Fruit fly (Drosophila melanogaster) whole organism, adult: ENCODE data around the gene Prosbeta2R2.
A peak's percentile ranks its signal among the peaks of the same experiment; 100 is the strongest.

Experiments used
- CG11617 ChIP-seq: fragments of 200-800 bp; sonication (Bioruptor generic); optimal IDR thresholded peaks from 2 replicates; lab custom pipeline; 2017; ENCODE audit warnings: mild to moderate bottlenecking, missing biosample characterization, missing genetic modification reagents, missing genetic modification characterization
- CG12768 ChIP-seq: fragments of 200-800 bp; sonication (Bioruptor generic); optimal IDR thresholded peaks from 2 replicates; lab custom pipeline; 2017; ENCODE audit warnings: missing biosample characterization, missing genetic modification characterization, mild to moderate bottlenecking, moderate library complexity, missing genetic modification reagents
- CG14711 ChIP-seq: fragments of 200-800 bp; sonication (Bioruptor generic); optimal IDR thresholded peaks from 2 replicates; lab custom pipeline; 2018; ENCODE audit warnings: missing biosample characterization, mild to moderate bottlenecking, missing genetic modification characterization, moderate library complexity
- CG1620 ChIP-seq: fragments of 200-800 bp; sonication (Bioruptor generic); optimal IDR thresholded peaks from 2 replicates; lab custom pipeline; 2016; ENCODE audit warnings: missing biosample characterization, missing genetic modification characterization
- CG33017 ChIP-seq: fragments of 200-800 bp; sonication (Bioruptor generic); optimal IDR thresholded peaks from 2 replicates; lab custom pipeline; 2018; ENCODE audit warnings: missing biosample characterization, mild to moderate bottlenecking, missing genetic modification characterization, moderate library complexity
- CG5204 ChIP-seq: fragments of 200-800 bp; sonication (Bioruptor generic); optimal IDR thresholded peaks from 2 replicates; lab custom pipeline; 2016; ENCODE audit warnings: missing biosample characterization, missing genetic modification characterization
- CG7045 ChIP-seq: fragments of 200-800 bp; sonication (Bioruptor generic); optimal IDR thresholded peaks from 2 replicates; lab custom pipeline; 2017; ENCODE audit warnings: missing biosample characterization, mild to moderate bottlenecking, missing genetic modification characterization
- CG7101 ChIP-seq: fragments of 200-800 bp; sonication (Bioruptor generic); optimal IDR thresholded peaks from 2 replicates; lab custom pipeline; 2018; ENCODE audit warnings: missing biosample characterization, mild to moderate bottlenecking, missing genetic modification characterization, moderate library complexity
- Clk ChIP-seq: fragments of 200-800 bp; sonication (Bioruptor generic); optimal IDR thresholded peaks from 2 replicates; lab custom pipeline; 2017; ENCODE audit warnings: missing biosample characterization, missing genetic modification characterization
- Crg-1 ChIP-seq: fragments of 200-800 bp; sonication (Bioruptor generic); optimal IDR thresholded peaks from 2 replicates; lab custom pipeline; 2016; ENCODE audit warnings: missing biosample characterization, missing genetic modification characterization
- Hr96 ChIP-seq: fragments of 200-800 bp; sonication (Bioruptor generic); optimal IDR thresholded peaks from 2 replicates; lab custom pipeline; 2016; ENCODE audit warnings: missing biosample characterization, missing genetic modification characterization
- Mnt ChIP-seq: fragments of 200-800 bp; sonication (Bioruptor generic); optimal IDR thresholded peaks from 2 replicates; lab custom pipeline; 2016; ENCODE audit warnings: missing biosample characterization, mild to moderate bottlenecking, missing genetic modification characterization
- bab1 ChIP-seq: fragments of 200-800 bp; sonication (Bioruptor generic); optimal IDR thresholded peaks from 3 replicates; lab custom pipeline; 2019; ENCODE audit warnings: missing biosample characterization, mild to moderate bottlenecking, missing genetic modification characterization, moderate library complexity
- cic ChIP-seq: fragments of 200-800 bp; sonication (Bioruptor generic); optimal IDR thresholded peaks from 2 replicates; lab custom pipeline; 2017; ENCODE audit warnings: missing biosample characterization, mild to moderate bottlenecking, missing genetic modification characterization, moderate library complexity
- cnc ChIP-seq, 2 experiments: fragments of >200 bp; optimal IDR thresholded peaks; 2 replicates each; lab custom pipeline; 2017
- kay ChIP-seq: fragments of 200-800 bp; sonication (Bioruptor generic); peaks from one replicate; lab custom pipeline; 2016; ENCODE audit warnings: missing biosample characterization, missing genetic modification characterization, borderline replicate concordance
- ovo ChIP-seq: fragments of 200-800 bp; sonication (Bioruptor generic); optimal IDR thresholded peaks from 2 replicates; lab custom pipeline; 2016; ENCODE audit warnings: missing biosample characterization, missing genetic modification characterization
- pad ChIP-seq: fragments of 200-800 bp; sonication (Bioruptor generic); optimal IDR thresholded peaks from 3 replicates; lab custom pipeline; 2017; ENCODE audit warnings: missing biosample characterization, missing genetic modification characterization, mild to moderate bottlenecking, moderate library complexity, missing genetic modification reagents
- tj ChIP-seq: fragments of 200-800 bp; sonication (Bioruptor generic); optimal IDR thresholded peaks from 3 replicates; lab custom pipeline; 2017; ENCODE audit warnings: missing biosample characterization, mild to moderate bottlenecking, missing genetic modification characterization, moderate library complexity
- toe ChIP-seq: fragments of 200-800 bp; sonication (Bioruptor generic); optimal IDR thresholded peaks from 2 replicates; lab custom pipeline; 2016; ENCODE audit warnings: missing biosample characterization, missing genetic modification characterization

Prosbeta2R2 gene

DNA sequence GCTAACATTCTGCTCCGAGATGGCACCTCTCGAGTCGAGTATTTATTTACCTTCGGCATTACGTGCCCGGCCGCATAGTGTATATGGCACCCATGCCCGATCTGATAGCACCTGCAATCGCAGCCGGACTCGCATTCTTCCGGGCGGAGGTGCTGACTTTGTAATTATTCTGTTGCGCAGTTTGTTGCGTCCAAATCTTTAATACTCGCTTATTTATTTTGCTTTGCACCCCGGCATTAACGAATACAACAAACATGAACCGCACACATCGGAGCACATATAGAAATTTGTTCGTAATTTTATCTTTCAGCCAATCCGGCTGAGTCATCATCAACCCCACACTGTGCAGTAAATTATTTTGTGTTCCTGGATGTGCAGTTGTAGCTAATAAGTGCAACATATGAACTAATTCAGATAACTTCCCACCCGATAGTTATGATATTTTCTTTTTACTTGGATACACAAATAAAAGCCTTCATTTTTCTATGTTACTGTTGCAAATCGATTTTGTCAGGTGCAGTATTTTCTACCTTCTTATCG is 42.7 kb upstream of the Prosbeta2R2 start:
- TF ChIP-seq cnc (optimal IDR thresholded peaks at IDR 0.05; lab: Kevin White, UChicago), result peak in 1 of 2 experiments; percentile 70
- no peak for TF ChIP-seq CG5204 (GFP tag; lab: Kevin White, UChicago)
- no peak for TF ChIP-seq Clk (GFP tag; lab: Kevin White, UChicago)
- TF ChIP-seq Mnt (GFP tag; lab: Kevin White, UChicago), result peak; percentile 55
- TF ChIP-seq kay (GFP tag; lab: Kevin White, UChicago), result peak; percentile 96
- TF ChIP-seq Crg-1 (GFP tag; lab: Kevin White, UChicago), result peak; percentile 27
- TF ChIP-seq bab1 (GFP tag; lab: Kevin White, UChicago), result no peak
- TF ChIP-seq pad (GFP tag; lab: Kevin White, UChicago), result no peak
- peak; percentile 76 for TF ChIP-seq cic (GFP tag; lab: Kevin White, UChicago)
- TF ChIP-seq CG11617 (GFP tag; lab: Kevin White, UChicago), result no peak
- TF ChIP-seq Hr96 (GFP tag; lab: Kevin White, UChicago), result no peak
- TF ChIP-seq CG1620 (GFP tag; lab: Kevin White, UChicago), result peak; percentile 4
- no peak for TF ChIP-seq toe
- TF ChIP-seq tj (GFP tag; lab: Kevin White, UChicago), result peak; percentile 83
- no peak for TF ChIP-seq CG14711 (tag; lab: Kevin White, UChicago)
- peak; percentile 36 for TF ChIP-seq ovo (GFP tag; lab: Kevin White, UChicago)
- no peak for TF ChIP-seq CG7045
- peak; percentile 14 for TF ChIP-seq CG12768
- peak; percentile 20 for TF ChIP-seq CG7101 (tag; lab: Kevin White, UChicago)
- TF ChIP-seq CG33017 (tag; lab: Kevin White, UChicago), result peak; percentile 28

DNA sequence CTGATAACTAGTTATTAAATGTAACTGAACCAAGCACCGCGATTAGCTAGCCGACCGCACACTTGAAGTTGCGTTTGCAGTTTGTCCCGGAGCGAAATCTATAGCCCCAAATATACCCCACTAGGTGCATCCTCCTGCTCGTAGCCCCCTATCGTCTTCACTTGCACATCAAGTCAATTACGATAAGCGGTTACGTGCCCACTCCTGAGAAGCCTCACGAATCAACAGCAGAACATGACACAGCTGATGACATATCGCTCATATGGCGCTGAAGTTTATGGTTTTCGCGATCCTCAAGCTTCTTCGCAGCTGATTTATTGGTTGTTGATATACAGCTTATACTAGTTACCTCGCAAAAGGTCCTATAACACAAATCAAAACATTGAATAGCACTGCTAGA is 41.9 kb upstream of the Prosbeta2R2 start:
- TF ChIP-seq CG1620 (GFP tag; lab: Kevin White, UChicago) (no peak), cic (GFP tag; lab: Kevin White, UChicago) (peak; percentile 56), CG33017 (tag; lab: Kevin White, UChicago) (peak; percentile 30), CG12768 (peak; percentile 29)

DNA sequence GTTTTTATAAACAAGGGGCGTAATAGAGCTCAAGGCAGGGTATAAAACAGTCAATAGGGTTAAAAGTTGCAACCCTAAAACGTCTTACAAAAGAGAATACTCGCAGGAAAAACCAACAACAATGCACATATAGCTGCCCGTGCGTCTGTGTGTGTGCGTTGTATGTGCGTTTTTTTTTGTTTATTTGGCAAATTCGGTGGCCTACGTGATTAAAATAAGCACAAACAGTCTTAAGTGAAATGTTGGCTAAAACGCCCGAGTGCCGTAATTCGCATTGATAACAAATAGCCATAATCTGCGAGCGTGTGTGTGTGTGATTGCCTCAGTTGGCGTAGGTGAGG is 37.8 kb upstream of the Prosbeta2R2 start:
- peak; percentile 85 for TF ChIP-seq tj (GFP tag; lab: Kevin White, UChicago)
- TF ChIP-seq CG5204 (GFP tag; lab: Kevin White, UChicago), result no peak

DNA sequence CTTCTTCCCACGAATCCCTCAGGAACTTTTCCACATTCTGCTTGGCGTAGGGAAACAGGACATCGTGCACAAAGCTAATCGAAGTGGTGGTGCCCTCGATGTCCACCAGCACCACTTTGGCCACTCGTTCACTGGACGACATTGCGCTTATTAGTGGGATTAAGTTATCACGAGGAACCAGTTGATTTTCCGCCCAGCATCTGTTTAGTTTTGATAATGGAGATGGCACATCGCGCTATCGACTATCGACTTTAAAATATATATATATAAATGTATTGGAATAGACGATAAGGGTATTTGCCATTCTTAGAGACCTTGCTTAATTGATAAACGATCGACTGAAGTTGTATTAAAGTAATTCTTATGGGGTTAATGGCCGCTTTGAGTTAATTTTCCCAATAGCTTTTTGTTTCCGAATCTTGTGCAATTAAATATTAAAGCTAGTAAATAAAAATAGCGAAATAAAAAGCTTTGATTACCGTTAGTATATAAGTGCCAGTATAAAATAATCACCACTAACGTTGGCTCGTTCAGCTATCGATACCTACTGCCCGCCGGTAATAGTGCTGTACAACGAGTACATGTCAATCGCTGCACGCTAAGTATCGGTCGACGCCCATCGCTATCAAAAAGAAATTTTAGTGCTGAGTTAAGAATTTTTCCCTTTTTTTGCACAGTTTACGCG is 37.3 kb upstream of the Prosbeta2R2 start, which contains the start of the genes Enoph and Hph:
Gene Enoph (minus strand): TSS at position 220 of the 685 bp plus-strand sequence.
Gene Hph (plus strand): TSS at position 576 of the 685 bp plus-strand sequence.
- TF ChIP-seq CG7101 (tag; lab: Kevin White, UChicago) (peak; percentile 70), kay (GFP tag; lab: Kevin White, UChicago) (peak; percentile 56), cic (GFP tag; lab: Kevin White, UChicago) (peak; percentile 33), CG5204 (GFP tag; lab: Kevin White, UChicago) (no peak), cnc (optimal IDR thresholded peaks at IDR 0.05; lab: Kevin White, UChicago) (no peak), CG14711 (tag; lab: Kevin White, UChicago) (peak; percentile 49), Hr96 (GFP tag; lab: Kevin White, UChicago) (peak; percentile 75), ovo (GFP tag; lab: Kevin White, UChicago) (peak; percentile 75), CG7045 (peak; percentile 74), CG33017 (tag; lab: Kevin White, UChicago) (peak; percentile 79), toe (peak; percentile 82), Crg-1 (GFP tag; lab: Kevin White, UChicago) (peak; percentile 70), CG11617 (GFP tag; lab: Kevin White, UChicago) (peak; percentile 79), CG12768 (peak; percentile 71), pad (GFP tag; lab: Kevin White, UChicago) (peak; percentile 57), Clk (GFP tag; lab: Kevin White, UChicago) (peak; percentile 61), tj (GFP tag; lab: Kevin White, UChicago) (peak; percentile 93), bab1 (GFP tag; lab: Kevin White, UChicago) (no peak), CG1620 (GFP tag; lab: Kevin White, UChicago) (peak; percentile 61), Mnt (GFP tag; lab: Kevin White, UChicago) (peak; percentile 67)

DNA sequence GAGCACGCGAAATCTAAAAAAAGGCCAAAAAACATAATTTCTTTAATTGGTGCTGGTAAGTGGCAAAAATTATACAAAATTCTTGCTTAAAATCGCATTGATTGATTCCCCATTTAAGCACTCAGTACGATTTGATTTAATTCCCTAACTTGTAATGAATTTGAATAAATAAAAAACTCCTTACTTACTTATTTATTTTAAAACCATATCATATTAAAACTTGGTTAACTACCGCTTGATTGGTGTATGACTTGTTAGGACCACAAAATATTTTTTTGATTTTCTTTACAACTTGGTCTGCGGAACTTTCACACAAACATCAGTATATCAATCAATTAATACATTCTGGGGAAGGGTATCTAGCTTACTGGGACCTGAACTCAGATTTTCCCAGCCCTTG is 33.5 kb upstream of the Prosbeta2R2 start, which contains the start of gene CG1113:
Gene CG1113 (plus strand): TSS at position 301 of the 400 bp plus-strand sequence.
- TF ChIP-seq ovo (GFP tag; lab: Kevin White, UChicago) (no peak), toe (no peak), CG14711 (tag; lab: Kevin White, UChicago) (no peak), CG12768 (no peak), Mnt (GFP tag; lab: Kevin White, UChicago) (no peak), pad (GFP tag; lab: Kevin White, UChicago) (no peak), Crg-1 (GFP tag; lab: Kevin White, UChicago) (no peak), cnc (optimal IDR thresholded peaks at IDR 0.05; lab: Kevin White, UChicago) (no peak), CG5204 (GFP tag; lab: Kevin White, UChicago) (no peak), CG7101 (tag; lab: Kevin White, UChicago) (no peak), CG1620 (GFP tag; lab: Kevin White, UChicago) (no peak), Hr96 (GFP tag; lab: Kevin White, UChicago) (no peak), kay (GFP tag; lab: Kevin White, UChicago) (no peak), CG7045 (no peak), CG11617 (GFP tag; lab: Kevin White, UChicago) (no peak), bab1 (GFP tag; lab: Kevin White, UChicago) (no peak), CG33017 (tag; lab: Kevin White, UChicago) (no peak), Clk (GFP tag; lab: Kevin White, UChicago) (no peak), cic (GFP tag; lab: Kevin White, UChicago) (no peak)
